Worm (Caenorhabditis elegans) whole organism, L1 larva: Measurements from ENCODE around the gene glr-4.
A peak's percentile ranks its signal among the peaks of the same experiment; 100 is the strongest.

Experiments used
- C04F5.9 ChIP-seq: sonication (generic microtip); optimal IDR thresholded peaks from 2 replicates; lab custom pipeline; 2016; ENCODE audit warnings: missing genetic modification characterization, missing compliant biosample characterization
- C34B4.2 ChIP-seq: sonication (generic microtip); optimal IDR thresholded peaks from 2 replicates; lab custom pipeline; 2017; ENCODE audit warnings: mild to moderate bottlenecking, missing genetic modification characterization, missing compliant biosample characterization
- aha-1 ChIP-seq: fragments of 150-350 bp; optimal IDR thresholded peaks from 2 replicates; lab custom pipeline; 2014; ENCODE audit warnings: missing biosample characterization, missing genetic modification characterization
- aly-2 ChIP-seq: fragments of 150-350 bp; optimal IDR thresholded peaks from 2 replicates; lab custom pipeline; 2014; ENCODE audit warnings: missing biosample characterization, missing genetic modification characterization
- blmp-1 ChIP-seq: fragments of 150-350 bp; optimal IDR thresholded peaks from 2 replicates; lab custom pipeline; 2014; ENCODE audit warnings: missing biosample characterization, missing genetic modification characterization
- ceh-8 ChIP-seq: fragments of 200-800 bp; sonication (Bioruptor generic); optimal IDR thresholded peaks from 2 replicates; lab custom pipeline; 2018; ENCODE audit warnings: mild to moderate bottlenecking, missing genetic modification characterization, moderate library complexity, missing compliant biosample characterization
- ceh-90 ChIP-seq: sonication (generic microtip); optimal IDR thresholded peaks from 2 replicates; lab custom pipeline; 2016; ENCODE audit warnings: missing genetic modification characterization, missing compliant biosample characterization
- ces-1 ChIP-seq: fragments of 150-350 bp; optimal IDR thresholded peaks from 2 replicates; lab custom pipeline; 2014; ENCODE audit warnings: missing biosample characterization, missing genetic modification reagents, missing genetic modification characterization
- dpl-1 ChIP-seq, 3 experiments: fragments of 150-350 bp in 2 of 3; sonication (generic microtip) in 1 of 3; optimal IDR thresholded peaks; 2 replicates each; lab custom pipeline; 2014 to 2017; ENCODE audit warnings: missing biosample characterization in 3 of 3, missing genetic modification characterization in 3 of 3, missing genetic modification reagents in 3 of 3
- egl-13 ChIP-seq: sonication (generic microtip); optimal IDR thresholded peaks from 2 replicates; lab custom pipeline; 2016; ENCODE audit warnings: missing genotype, missing genetic modification reagents, missing genetic modification characterization, missing compliant biosample characterization
- egl-27 ChIP-seq, 2 experiments: fragments of 150-350 bp in 1 of 2; sonication (generic microtip); optimal IDR thresholded peaks; 3 replicates each; lab custom pipeline; 2017 to 2018; ENCODE audit warnings: missing biosample characterization in 2 of 2, missing genetic modification characterization in 2 of 2, missing genetic modification reagents in 2 of 2
- fkh-10 ChIP-seq: sonication (generic microtip); optimal IDR thresholded peaks from 2 replicates; lab custom pipeline; 2017; ENCODE audit warnings: missing biosample characterization, missing genetic modification reagents, missing genetic modification characterization
- fkh-4 ChIP-seq: sonication (generic microtip); optimal IDR thresholded peaks from 2 replicates; lab custom pipeline; 2016; ENCODE audit warnings: missing compliant biosample characterization, missing genetic modification characterization, borderline replicate concordance
- fkh-8 ChIP-seq: sonication (generic microtip); optimal IDR thresholded peaks from 2 replicates; lab custom pipeline; 2016; ENCODE audit warnings: mild to moderate bottlenecking, missing genetic modification characterization, missing compliant biosample characterization
- fos-1 ChIP-seq: fragments of 150-350 bp; optimal IDR thresholded peaks from 2 replicates; lab custom pipeline; 2014; ENCODE audit warnings: missing biosample characterization, missing genetic modification characterization
- grh-1 ChIP-seq: fragments of 200-800 bp; sonication (Bioruptor generic); IDR thresholded peaks from 2 replicates; pipeline ENCODE4 v1.3.6; 2022; ENCODE audit warnings: missing genetic modification reagents, missing genetic modification characterization, missing compliant biosample characterization
- hpl-2 ChIP-seq: fragments of 150-350 bp; optimal IDR thresholded peaks from 2 replicates; lab custom pipeline; 2014; ENCODE audit warnings: missing biosample characterization, missing genetic modification reagents, missing genetic modification characterization
- irx-1 ChIP-seq: sonication (generic microtip); optimal IDR thresholded peaks from 2 replicates; lab custom pipeline; 2016; ENCODE audit warnings: missing genetic modification characterization, missing compliant biosample characterization
- jun-1 ChIP-seq: fragments of 150-350 bp; optimal IDR thresholded peaks from 2 replicates; lab custom pipeline; 2014; ENCODE audit warnings: missing biosample characterization, missing genetic modification reagents, missing genetic modification characterization
- lin-13 ChIP-seq: fragments of 150-350 bp; optimal IDR thresholded peaks from 2 replicates; lab custom pipeline; 2014; ENCODE audit warnings: missing biosample characterization, missing genetic modification reagents, missing genetic modification characterization
- lir-3 ChIP-seq: sonication (generic microtip); optimal IDR thresholded peaks from 2 replicates; lab custom pipeline; 2016; ENCODE audit warnings: mild to moderate bottlenecking, missing genetic modification characterization, moderate library complexity, missing compliant biosample characterization; ENCODE audit not compliant: poor library complexity
- lsy-2 ChIP-seq, 2 experiments: fragments of 150-350 bp; optimal IDR thresholded peaks; 2 replicates each; lab custom pipeline; 2014; ENCODE audit warnings: missing biosample characterization in 2 of 2, missing genetic modification characterization in 2 of 2
- mef-2 ChIP-seq: fragments of 150-350 bp; optimal IDR thresholded peaks from 2 replicates; lab custom pipeline; 2014; ENCODE audit warnings: missing biosample characterization, missing genetic modification characterization
- mep-1 ChIP-seq: fragments of 150-350 bp; optimal IDR thresholded peaks from 2 replicates; lab custom pipeline; 2014; ENCODE audit warnings: missing biosample characterization, missing genetic modification characterization
- nhr-11 ChIP-seq: fragments of 150-350 bp; optimal IDR thresholded peaks from 2 replicates; lab custom pipeline; 2014; ENCODE audit warnings: missing biosample characterization, missing genetic modification characterization
- nhr-12 ChIP-seq: sonication (generic microtip); optimal IDR thresholded peaks from 2 replicates; lab custom pipeline; 2017; ENCODE audit warnings: missing biosample characterization, missing genetic modification characterization
- nhr-19 ChIP-seq: fragments of 200-800 bp; sonication (Bioruptor generic); conservative IDR thresholded peaks from 2 replicates; pipeline ENCODE4 v1.3.6; 2022; ENCODE audit warnings: missing genetic modification characterization, missing compliant biosample characterization
- nhr-20 ChIP-seq: sonication (generic microtip); optimal IDR thresholded peaks from 2 replicates; lab custom pipeline; 2016; ENCODE audit warnings: mild to moderate bottlenecking, missing genetic modification characterization, missing compliant biosample characterization
- nhr-237 ChIP-seq: fragments of 150-350 bp; optimal IDR thresholded peaks from 2 replicates; lab custom pipeline; 2014; ENCODE audit warnings: missing biosample characterization, missing genetic modification characterization
- nhr-28 ChIP-seq: fragments of 150-350 bp; optimal IDR thresholded peaks from 2 replicates; lab custom pipeline; 2014; ENCODE audit warnings: missing biosample characterization, missing genetic modification characterization
- nhr-47 ChIP-seq: sonication (generic microtip); optimal IDR thresholded peaks from 2 replicates; lab custom pipeline; 2016; ENCODE audit warnings: mild to moderate bottlenecking, missing genetic modification characterization, moderate library complexity, missing compliant biosample characterization
- nhr-76 ChIP-seq: sonication (generic microtip); optimal IDR thresholded peaks from 2 replicates; lab custom pipeline; 2017; ENCODE audit warnings: missing biosample characterization, missing genetic modification characterization
- nhr-77 ChIP-seq: fragments of 150-350 bp; optimal IDR thresholded peaks from 2 replicates; lab custom pipeline; 2014; ENCODE audit warnings: missing biosample characterization, missing genetic modification characterization
- nhr-85 ChIP-seq: sonication (generic microtip); peaks from one replicate; lab custom pipeline; 2016; ENCODE audit warnings: missing genetic modification characterization, inconsistent platforms, missing compliant biosample characterization
- nhr-90 ChIP-seq: sonication (generic microtip); optimal IDR thresholded peaks from 2 replicates; lab custom pipeline; 2016; ENCODE audit warnings: mild to moderate bottlenecking, missing genetic modification characterization, missing compliant biosample characterization; ENCODE audit not compliant: poor library complexity
- pax-3 ChIP-seq: fragments of 200-800 bp; sonication (Bioruptor generic); optimal IDR thresholded peaks from 2 replicates; lab custom pipeline; 2018; ENCODE audit warnings: mild to moderate bottlenecking, missing genetic modification characterization, moderate library complexity, missing compliant biosample characterization
- rnt-1 ChIP-seq: sonication (generic microtip); optimal IDR thresholded peaks from 2 replicates; lab custom pipeline; 2016; ENCODE audit warnings: mild to moderate bottlenecking, missing genetic modification characterization, moderate library complexity, missing compliant biosample characterization
- skn-1 ChIP-seq: fragments of 150-350 bp; optimal IDR thresholded peaks from 2 replicates; lab custom pipeline; 2014; ENCODE audit warnings: missing biosample characterization, missing genetic modification characterization
- snpc-4 ChIP-seq: fragments of 150-350 bp; optimal IDR thresholded peaks from 2 replicates; lab custom pipeline; 2014; ENCODE audit warnings: missing biosample characterization, missing genetic modification characterization
- snu-23 ChIP-seq: sonication (generic microtip); optimal IDR thresholded peaks from 2 replicates; lab custom pipeline; 2016; ENCODE audit warnings: missing genetic modification characterization, missing compliant biosample characterization
- sox-4 ChIP-seq: sonication (generic microtip); optimal IDR thresholded peaks from 2 replicates; lab custom pipeline; 2016; ENCODE audit warnings: missing genetic modification characterization, missing compliant biosample characterization
- sup-37 ChIP-seq: fragments of 200-800 bp; sonication (Bioruptor generic); optimal IDR thresholded peaks from 2 replicates; lab custom pipeline; 2018; ENCODE audit warnings: mild to moderate bottlenecking, missing genetic modification characterization, missing compliant biosample characterization
- swsn-7 ChIP-seq: sonication (generic microtip); optimal IDR thresholded peaks from 2 replicates; lab custom pipeline; 2016; ENCODE audit warnings: missing genetic modification characterization, missing compliant biosample characterization
- tbx-2 ChIP-seq: sonication (generic microtip); optimal IDR thresholded peaks from 2 replicates; lab custom pipeline; 2016; ENCODE audit warnings: missing genetic modification characterization, missing compliant biosample characterization
- tlp-1 ChIP-seq: fragments of 150-350 bp; optimal IDR thresholded peaks from 2 replicates; lab custom pipeline; 2014; ENCODE audit warnings: missing biosample characterization, missing genetic modification characterization
- unc-130 ChIP-seq: fragments of 150-350 bp; optimal IDR thresholded peaks from 2 replicates; lab custom pipeline; 2017; ENCODE audit warnings: missing biosample characterization, missing genetic modification characterization, inconsistent platforms
- unc-86 ChIP-seq: sonication (generic microtip); optimal IDR thresholded peaks from 2 replicates; lab custom pipeline; 2016; ENCODE audit warnings: missing genetic modification characterization, missing compliant biosample characterization
- unc-98 ChIP-seq: fragments of 200-800 bp; sonication (Bioruptor generic); IDR thresholded peaks from 2 replicates; pipeline ENCODE4 v1.3.6; 2022; ENCODE audit warnings: missing genetic modification characterization, missing compliant biosample characterization
- vab-15 ChIP-seq: sonication (generic microtip); optimal IDR thresholded peaks from 2 replicates; lab custom pipeline; 2017; ENCODE audit warnings: missing genotype, mild to moderate bottlenecking, missing genetic modification characterization, missing compliant biosample characterization
- zag-1 ChIP-seq: fragments of 150-350 bp; optimal IDR thresholded peaks from 2 replicates; lab custom pipeline; 2014; ENCODE audit warnings: missing biosample characterization, missing genetic modification characterization
- ztf-4 ChIP-seq: fragments of 150-350 bp; optimal IDR thresholded peaks from 2 replicates; lab custom pipeline; 2014; ENCODE audit warnings: missing biosample characterization, missing genetic modification characterization

The glr-4 gene

DNA sequence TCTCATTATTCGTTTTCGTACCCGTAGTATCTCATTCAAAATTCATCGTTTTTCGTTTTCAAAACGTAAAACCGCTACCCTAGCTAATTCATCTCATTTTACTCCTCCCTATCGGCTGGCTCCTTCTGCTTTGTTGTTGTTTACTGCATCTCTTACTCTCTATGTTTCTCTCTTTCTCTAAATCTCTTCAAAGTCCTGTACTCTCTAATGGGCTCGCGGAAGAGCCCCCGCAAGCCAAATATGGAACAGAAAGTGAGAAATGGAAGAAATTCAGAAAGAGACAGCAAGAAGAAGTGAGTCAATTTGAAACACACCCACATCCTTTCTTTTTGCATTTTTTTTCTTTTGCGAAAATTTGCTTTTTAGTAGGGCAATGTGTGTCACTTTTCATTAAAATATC, 44.5 kb upstream of the glr-4 start (continued):
- TF ChIP-seq lin-13 (no peak), ceh-8 (GFP tag; lab: Kevin White, UChicago) (no peak)
- TF ChIP-seq, all 84 proteins: peak for 10

DNA sequence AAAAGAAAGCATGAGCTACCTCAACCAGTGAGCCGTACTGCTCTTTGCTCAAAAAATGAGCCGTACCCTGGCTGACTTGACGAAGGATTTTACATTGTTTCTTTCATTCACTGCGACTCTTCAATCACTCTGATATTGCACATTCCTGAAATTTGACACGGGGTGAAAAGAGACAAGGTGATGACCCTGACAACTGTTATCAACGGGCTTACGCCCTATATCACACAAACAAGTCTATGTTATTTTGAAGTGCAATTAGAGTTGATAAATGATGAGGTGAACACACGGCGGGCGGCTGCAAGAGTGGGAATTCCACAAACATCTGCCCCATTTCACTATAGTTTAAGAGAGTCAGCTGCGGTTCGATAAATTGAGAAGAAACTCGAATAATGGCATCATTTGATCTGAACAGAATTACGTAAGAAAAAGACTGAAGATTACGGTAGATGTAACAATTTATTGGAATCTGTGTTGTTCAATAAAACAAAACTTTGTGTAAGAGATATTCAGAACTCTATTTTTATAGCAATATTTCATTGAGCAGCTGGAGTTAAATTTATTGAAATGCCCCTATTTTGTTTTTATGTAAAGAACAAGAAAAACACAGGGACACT, 42.6 kb upstream of the glr-4 start:
- TF ChIP-seq C34B4.2 (tag; lab: Kevin White, UChicago) (no peak), nhr-20 (tag; lab: Kevin White, UChicago) (peak; percentile 84), nhr-237 (tag; lab: Kevin White, UChicago) (no peak), fos-1 (tag; lab: Kevin White, UChicago) (no peak), snpc-4 (tag; lab: Kevin White, UChicago) (no peak), tbx-2 (tag; lab: Kevin White, UChicago) (peak; percentile 71), nhr-47 (tag; lab: Kevin White, UChicago) (peak; percentile 47), grh-1 (GFP tag; lab: Robert Waterston, UW) (no peak), ceh-8 (GFP tag; lab: Kevin White, UChicago) (no peak), snu-23 (GFP tag; lab: Kevin White, UChicago) (peak; percentile 63), nhr-77 (no peak), nhr-76 (tag; lab: Kevin White, UChicago) (no peak), dpl-1 (GFP tag; optimal IDR thresholded peaks at IDR 0.05; lab: Kevin White, UChicago) (peak in 1 of 3 experiments; percentile 13), nhr-85 (peak; percentile 36), nhr-11 (no peak), aly-2 (tag; lab: Kevin White, UChicago) (no peak), jun-1 (tag; lab: Kevin White, UChicago) (no peak), vab-15 (tag; lab: Kevin White, UChicago) (peak; percentile 27), unc-86 (tag; lab: Kevin White, UChicago) (no peak), pax-3 (tag; lab: Kevin White, UChicago) (no peak), C04F5.9 (tag; lab: Kevin White, UChicago) (peak; percentile 28), sox-4 (no peak), nhr-19 (GFP tag; lab: Robert Waterston, UW) (peak; percentile 80), ceh-90 (tag; lab: Kevin White, UChicago) (no peak), lir-3 (tag; lab: Kevin White, UChicago) (peak; percentile 49), ztf-4 (tag; lab: Kevin White, UChicago) (peak; percentile 55), mep-1 (no peak), tlp-1 (tag; lab: Kevin White, UChicago) (no peak), skn-1 (tag; lab: Kevin White, UChicago) (no peak), nhr-90 (no peak), lsy-2 (tag; optimal IDR thresholded peaks at IDR 0.05; lab: Kevin White, UChicago) (peak; percentile 55 to 69), nhr-28 (no peak), fkh-8 (tag; lab: Kevin White, UChicago) (no peak), fkh-10 (no peak), hpl-2 (GFP tag; lab: Kevin White, UChicago) (no peak), egl-13 (tag; lab: Kevin White, UChicago) (no peak), egl-27 (tag; optimal IDR thresholded peaks at IDR 0.05; lab: Kevin White, UChicago) (no peak), zag-1 (no peak), sup-37 (GFP tag; lab: Kevin White, UChicago) (peak; percentile 30), irx-1 (tag; lab: Kevin White, UChicago) (peak; percentile 14), mef-2 (tag; lab: Kevin White, UChicago) (no peak), fkh-4 (no peak), blmp-1 (no peak), unc-130 (tag; lab: Kevin White, UChicago) (peak; percentile 69), unc-98 (peak; percentile 60), rnt-1 (tag; lab: Kevin White, UChicago) (peak; percentile 89), ces-1 (GFP tag; lab: Kevin White, UChicago) (no peak), nhr-12 (no peak), aha-1 (tag; lab: Kevin White, UChicago) (no peak), swsn-7 (tag; lab: Kevin White, UChicago) (peak; percentile 64)
